Fruit fly (Drosophila melanogaster): Measurements from ENCODE around the gene PK2-R1.

PK2-R1 gene

dm6 chr3R:13366561-13367518 lies 28.7 kb downstream of the PK2-R1 start, which contains the start of gene Elp6 (continued):
- TF ChIP-seq ewg (GFP tag; optimal IDR thresholded peaks at IDR 0.05) = peak; percentile 48
- TF ChIP-seq Chrac-16 (GFP tag; optimal IDR thresholded peaks at IDR 0.05) = peak; percentile 57
- no peak for TF ChIP-seq luna (GFP tag; optimal IDR thresholded peaks at IDR 0.05)
- TF ChIP-seq ind (GFP tag; optimal IDR thresholded peaks at IDR 0.05) = peak; percentile 68
- TF ChIP-seq gcm2 (GFP tag; optimal IDR thresholded peaks at IDR 0.05) = peak; percentile 49
- no peak for TF ChIP-seq kni (GFP tag; optimal IDR thresholded peaks at IDR 0.05)
- TF ChIP-seq her (GFP tag; optimal IDR thresholded peaks at IDR 0.05) = no peak
- peak; percentile 29 for TF ChIP-seq CG10274 (GFP tag; optimal IDR thresholded peaks at IDR 0.05)
- no peak for TF ChIP-seq CG12071 (GFP tag; optimal IDR thresholded peaks at IDR 0.05)
- no peak for TF ChIP-seq rib (GFP tag; IDR thresholded peaks at IDR 0.05)
- TF ChIP-seq CG1647 (GFP tag; optimal IDR thresholded peaks at IDR 0.05) = peak; percentile 45
- TF ChIP-seq CG17385 (GFP tag; optimal IDR thresholded peaks at IDR 0.05) = peak; percentile 57
- no peak for TF ChIP-seq lola (GFP tag; optimal IDR thresholded peaks at IDR 0.05)
- TF ChIP-seq CG11093 (GFP tag; IDR thresholded peaks at IDR 0.05) = 0 out of 3 replicates have a peak, but pooled peaks have one; percentile 31
- 0 out of 2 replicates have a peak, but pooled peaks have one; percentile 35 for TF ChIP-seq dati (GFP tag; IDR thresholded peaks at IDR 0.05)
- TF ChIP-seq CG13424 (tag; optimal IDR thresholded peaks at IDR 0.05) = peak; percentile 67
- peak; percentile 29 for TF ChIP-seq Myb (GFP tag; optimal IDR thresholded peaks at IDR 0.05)
- no peak for TF ChIP-seq dmrt11E (tag; optimal IDR thresholded peaks at IDR 0.05)
- no peak for TF ChIP-seq run (tag; optimal IDR thresholded peaks at IDR 0.05)
- no peak for TF ChIP-seq fru (optimal IDR thresholded peaks at IDR 0.05)
- peak; percentile 64 for TF ChIP-seq ase (GFP tag; IDR thresholded peaks at IDR 0.05)
- TF ChIP-seq CG2712 (tag; optimal IDR thresholded peaks at IDR 0.05) = peak; percentile 47
- TF ChIP-seq Optix (GFP tag; IDR thresholded peaks at IDR 0.05) = no peak
- peak; percentile 36; the same call in 1 of the 3 replicates for TF ChIP-seq so (GFP tag; IDR thresholded peaks at IDR 0.05)
- TF ChIP-seq CG1792 (GFP tag; optimal IDR thresholded peaks at IDR 0.05) = peak; percentile 60
- TF ChIP-seq bcd (GFP tag; optimal IDR thresholded peaks at IDR 0.05) = peak; percentile 73
- TF ChIP-seq TFAM (GFP tag; optimal IDR thresholded peaks at IDR 0.05) = no peak
- TF ChIP-seq Hmr (GFP tag; optimal IDR thresholded peaks at IDR 0.05) = peak; percentile 77
- TF ChIP-seq CG12155 (GFP tag; optimal IDR thresholded peaks at IDR 0.05) = peak; percentile 32
- TF ChIP-seq CG3995 (GFP tag; optimal IDR thresholded peaks at IDR 0.05) = peak; percentile 25
- TF ChIP-seq sqz (GFP tag; optimal IDR thresholded peaks at IDR 0.05) = peak; percentile 2
- TF ChIP-seq CG10654 (GFP tag; optimal IDR thresholded peaks at IDR 0.05) = peak; percentile 38
- TF ChIP-seq ham (GFP tag; IDR thresholded peaks at IDR 0.05) = no peak
- TF ChIP-seq CG8290 (GFP tag; optimal IDR thresholded peaks at IDR 0.05) = no peak
- peak in 1 of 2 experiments; percentile 62 for TF ChIP-seq CG8290 (tag; optimal IDR thresholded peaks at IDR 0.05)
- peak; percentile 62; the same call in 1 of the 2 replicates for TF ChIP-seq CG14441 (GFP tag; IDR thresholded peaks at IDR 0.05)
- TF ChIP-seq ftz-f1 (GFP tag; optimal IDR thresholded peaks at IDR 0.05) = no peak
- TF ChIP-seq ATbp (GFP tag; optimal IDR thresholded peaks at IDR 0.05) = peak; percentile 42
- TF ChIP-seq Med (GFP tag) = peak; percentile 77
- peak; percentile 3 for TF ChIP-seq CG31388 (GFP tag; optimal IDR thresholded peaks at IDR 0.05)
- TF ChIP-seq Rx (GFP tag; IDR thresholded peaks at IDR 0.05) = peak; percentile 48
- TF ChIP-seq CG9727 (GFP tag; optimal IDR thresholded peaks at IDR 0.05) = peak; percentile 83
- TF ChIP-seq hbn (GFP tag; IDR thresholded peaks at IDR 0.05; ENCODE audit: partially characterized antibody) = no peak
- no peak for TF ChIP-seq YL-1 (GFP tag; optimal IDR thresholded peaks at IDR 0.05)
- no peak for TF ChIP-seq Bdp1 (GFP tag; optimal IDR thresholded peaks at IDR 0.05)
- TF ChIP-seq scrt (GFP tag; optimal IDR thresholded peaks at IDR 0.05) = peak; percentile 68
- peak; percentile 42 for TF ChIP-seq CG5180 (GFP tag; optimal IDR thresholded peaks at IDR 0.05)
- no peak for TF ChIP-seq salm (tag; optimal IDR thresholded peaks at IDR 0.05)
- peak; percentile 3 for TF ChIP-seq psq (GFP tag; optimal IDR thresholded peaks at IDR 0.05)

Data from whole organism, embryonic.